Fruit fly (Drosophila melanogaster): ENCODE data around the gene dnd.

Gene dnd

DNA sequence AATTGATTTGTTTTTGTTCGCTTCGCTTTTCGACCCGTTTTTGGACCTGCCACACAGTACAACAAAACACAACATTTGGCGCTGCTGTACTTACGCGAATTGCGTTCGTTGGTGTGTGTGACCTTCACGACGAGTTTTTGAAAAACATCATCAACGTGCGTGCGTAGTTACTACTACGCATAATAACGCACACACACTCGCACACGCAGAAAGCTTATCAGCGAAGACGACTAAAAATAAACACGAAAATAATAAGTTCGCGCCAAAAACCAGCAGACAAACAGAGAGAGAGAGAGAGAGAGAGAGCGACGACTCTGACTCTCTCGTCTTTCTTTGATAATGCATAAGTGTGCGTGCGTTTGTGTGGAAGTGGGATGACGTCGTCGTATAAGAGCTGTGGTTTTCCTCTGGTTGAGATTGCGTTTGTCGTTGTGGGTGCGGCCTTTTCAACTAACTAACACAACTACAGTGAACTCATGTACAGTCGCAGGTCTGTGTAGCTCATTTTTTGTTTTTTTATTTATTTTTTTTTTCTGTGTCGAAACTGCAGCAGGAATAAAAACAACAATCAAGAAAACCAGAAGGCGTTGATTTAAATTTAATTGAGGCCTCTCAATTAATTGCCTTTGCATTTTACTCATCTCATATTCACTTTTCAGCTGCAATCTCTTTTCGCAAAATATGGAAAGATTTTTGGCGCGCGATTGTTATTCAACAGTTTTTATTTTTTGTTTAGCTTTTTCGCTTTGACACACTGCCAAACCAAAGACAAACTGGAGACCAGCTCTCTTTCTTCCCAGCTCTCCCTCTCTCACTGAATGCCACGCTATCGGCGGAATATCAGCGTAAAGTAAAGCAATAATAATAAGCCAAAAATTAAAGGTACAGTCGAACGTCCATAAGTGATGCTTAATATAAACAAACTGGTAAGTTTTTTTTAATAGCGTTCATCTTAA is 33.3 kb downstream of the dnd start (continued):
- TF ChIP-seq CG16815 (GFP tag; optimal IDR thresholded peaks at IDR 0.05) = no peak
- peak; percentile 95 to 98 for TF ChIP-seq Trl (optimal IDR thresholded peaks at IDR 0.05)
- TF ChIP-seq Trl (GFP tag; optimal IDR thresholded peaks at IDR 0.05) = peak; percentile 63
- TF ChIP-seq lov (optimal IDR thresholded peaks at IDR 0.05) = no peak
- TF ChIP-seq lov (GFP tag; IDR thresholded peaks at IDR 0.05) = 0 out of 3 replicates have a peak, but pooled peaks have one; percentile 70
- TF ChIP-seq Dfd (GFP tag; optimal IDR thresholded peaks at IDR 0.05) = no peak
- TF ChIP-seq CG13123 (GFP tag; optimal IDR thresholded peaks at IDR 0.05) = no peak
- no peak for TF ChIP-seq CG4282 (GFP tag; optimal IDR thresholded peaks at IDR 0.05)
- TF ChIP-seq CG1024 (GFP tag; IDR thresholded peaks at IDR 0.05) = 0 out of 2 replicates have a peak, but pooled peaks have one; percentile 33
- TF ChIP-seq Lpt (GFP tag; optimal IDR thresholded peaks at IDR 0.05) = peak; percentile 67
- no peak for TF ChIP-seq dati (GFP tag; IDR thresholded peaks at IDR 0.05)
- peak; percentile 50 for TF ChIP-seq ATbp (GFP tag; optimal IDR thresholded peaks at IDR 0.05)
- TF ChIP-seq stc (GFP tag; IDR thresholded peaks at IDR 0.05) = peak; percentile 14; the same call in 1 of the 2 replicates
- peak; percentile 89 for TF ChIP-seq mirr (GFP tag; optimal IDR thresholded peaks at IDR 0.05)
- no peak for TF ChIP-seq crc (GFP tag; optimal IDR thresholded peaks at IDR 0.05)
- peak; percentile 55 for TF ChIP-seq lab (GFP tag; optimal IDR thresholded peaks at IDR 0.05)
- peak; percentile 96 for TF ChIP-seq ftz-f1 (GFP tag; optimal IDR thresholded peaks at IDR 0.05)
- no peak for TF ChIP-seq Nf-YC (tag; optimal IDR thresholded peaks at IDR 0.05)
- TF ChIP-seq Ssrp (tag; optimal IDR thresholded peaks at IDR 0.05) = no peak
- TF ChIP-seq BtbVII (GFP tag; optimal IDR thresholded peaks at IDR 0.05) = peak; percentile 28
- no peak for TF ChIP-seq ssp (GFP tag; IDR thresholded peaks at IDR 0.05)
- no peak for TF ChIP-seq gfzf (GFP tag; optimal IDR thresholded peaks at IDR 0.05)
- no peak for TF ChIP-seq CG17612 (GFP tag; IDR thresholded peaks at IDR 0.05)
- TF ChIP-seq her (GFP tag; optimal IDR thresholded peaks at IDR 0.05) = peak; percentile 23
- peak; percentile 17 for TF ChIP-seq CG3281 (GFP tag; optimal IDR thresholded peaks at IDR 0.05)
- TF ChIP-seq Sox100B (GFP tag; optimal IDR thresholded peaks at IDR 0.05) = peak; percentile 5
- peak; percentile 18 for TF ChIP-seq CG2120 (GFP tag; optimal IDR thresholded peaks at IDR 0.05)
- no peak for TF ChIP-seq Gsc (GFP tag; IDR thresholded peaks at IDR 0.05)
- peak; percentile 73; the same call in 1 of the 3 replicates for TF ChIP-seq zen2 (GFP tag; IDR thresholded peaks at IDR 0.05; ENCODE audit: partially characterized antibody)
- no peak for TF ChIP-seq trh (GFP tag; optimal IDR thresholded peaks at IDR 0.05)
- TF ChIP-seq corto (GFP tag; optimal IDR thresholded peaks at IDR 0.05) = peak; percentile 78
- TF ChIP-seq CG14441 (GFP tag; IDR thresholded peaks at IDR 0.05) = peak; percentile 16; the same call in 1 of the 2 replicates
- TF ChIP-seq CG16863 (GFP tag; optimal IDR thresholded peaks at IDR 0.05) = no peak
- TF ChIP-seq NFAT (GFP tag; IDR thresholded peaks at IDR 0.05) = no peak
- TF ChIP-seq Atf-2 (GFP tag; optimal IDR thresholded peaks at IDR 0.05) = peak; percentile 5
- TF ChIP-seq MTF-1 (GFP tag; optimal IDR thresholded peaks at IDR 0.05; ENCODE audit: borderline replicate concordance) = peak; percentile 15
- peak in 1 of 2 experiments; percentile 60 for TF ChIP-seq insv (GFP tag; optimal IDR thresholded peaks at IDR 0.05)
- no peak for TF ChIP-seq CG14050 (GFP tag; IDR thresholded peaks at IDR 0.05)
- TF ChIP-seq Ravus (GFP tag; IDR thresholded peaks at IDR 0.05) = no peak
- TF ChIP-seq CG12391 (tag; optimal IDR thresholded peaks at IDR 0.05) = peak; percentile 12
- TF ChIP-seq tgo (GFP tag; IDR thresholded peaks at IDR 0.05) = no peak
- TF ChIP-seq zfh2 (GFP tag; optimal IDR thresholded peaks at IDR 0.05) = peak; percentile 32
- peak; percentile 11 for TF ChIP-seq Blimp-1 (GFP tag; optimal IDR thresholded peaks at IDR 0.05)
- TF ChIP-seq Hsf (GFP tag; optimal IDR thresholded peaks at IDR 0.05) = peak; percentile 5
- TF ChIP-seq ewg (GFP tag; optimal IDR thresholded peaks at IDR 0.05) = peak; percentile 32
- 0 out of 2 replicates have a peak, but pooled peaks have one; percentile 17 for TF ChIP-seq Ptx1 (GFP tag; IDR thresholded peaks at IDR 0.05)
- peak; percentile 44 for TF ChIP-seq sug (tag; optimal IDR thresholded peaks at IDR 0.05)
- TF ChIP-seq D19A (tag; optimal IDR thresholded peaks at IDR 0.05) = no peak
- TF ChIP-seq Deaf1 (tag; optimal IDR thresholded peaks at IDR 0.05) = peak; percentile 55

Measured in whole organism, embryonic.